Worm (Caenorhabditis elegans) whole organism, mixed stage, embryonic: Measurements from ENCODE around the gene srh-2.

ENCODE experiments used
- M03D4.4 ChIP-seq: sonication (generic microtip); optimal IDR thresholded peaks from 2 replicates; lab custom pipeline; 2017; ENCODE audit warnings: mild to moderate bottlenecking, missing genetic modification characterization, missing compliant biosample characterization
- ceh-43 ChIP-seq: fragments of 200-800 bp; sonication (Bioruptor generic); optimal IDR thresholded peaks from 2 replicates; lab custom pipeline; 2018; ENCODE audit warnings: mild to moderate bottlenecking, missing genetic modification characterization, moderate library complexity, missing compliant biosample characterization
- ces-1 ChIP-seq: fragments of 150-350 bp; optimal IDR thresholded peaks from 2 replicates; lab custom pipeline; 2014; ENCODE audit warnings: missing biosample characterization, missing genetic modification reagents, missing genetic modification characterization
- elt-1 ChIP-seq: sonication (generic microtip); optimal IDR thresholded peaks from 2 replicates; lab custom pipeline; 2017; ENCODE audit warnings: missing genetic modification characterization, mild to moderate bottlenecking, missing compliant biosample characterization, antibody characterized with exemption, moderate library complexity, borderline replicate concordance; ENCODE audit not compliant: insufficient read depth
- nhr-28 ChIP-seq: fragments of 150-350 bp; optimal IDR thresholded peaks from 2 replicates; lab custom pipeline; 2014; ENCODE audit warnings: missing biosample characterization, missing genetic modification characterization
- nhr-76 ChIP-seq: sonication (generic microtip); optimal IDR thresholded peaks from 2 replicates; lab custom pipeline; 2017; ENCODE audit warnings: missing biosample characterization, missing genetic modification characterization
- unc-39 ChIP-seq: fragments of 150-350 bp; optimal IDR thresholded peaks from 2 replicates; lab custom pipeline; 2014; ENCODE audit warnings: missing biosample characterization, missing genetic modification characterization
- unc-62 ChIP-seq: fragments of 150-350 bp; optimal IDR thresholded peaks from 2 replicates; lab custom pipeline; 2014; ENCODE audit warnings: missing biosample characterization, missing genetic modification reagents, missing genetic modification characterization

DNA sequence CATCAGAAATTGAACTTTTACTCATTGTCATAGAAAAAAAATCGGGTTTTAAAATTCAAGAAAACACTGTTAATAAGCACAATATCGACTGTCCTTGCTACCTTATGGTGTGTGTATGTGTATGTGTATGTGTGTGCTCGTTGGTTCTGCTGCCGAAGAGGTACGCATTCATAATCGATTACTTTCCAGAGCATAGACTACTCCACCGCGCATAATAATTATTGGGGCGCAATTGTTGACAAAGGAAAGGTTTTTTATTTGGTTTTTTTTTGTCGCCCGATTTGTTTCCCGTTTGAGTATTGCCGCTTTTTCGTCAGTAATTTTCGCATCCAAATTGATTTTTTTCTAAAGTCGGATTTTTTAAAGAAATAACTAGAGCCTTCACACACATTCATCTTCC lies 33.1 kb downstream of the srh-2 start, which contains the start of gene C05E4.15:
- TF ChIP-seq nhr-76 (tag; lab: Kevin White, UChicago) (no peak), M03D4.4 (tag; lab: Kevin White, UChicago) (no peak), ceh-43 (GFP tag; lab: Kevin White, UChicago) (no peak), unc-62 (GFP tag; lab: Kevin White, UChicago) (no peak), unc-39 (no peak), nhr-28 (no peak), ces-1 (GFP tag; lab: Kevin White, UChicago) (no peak), elt-1 (tag; lab: Kevin White, UChicago) (no peak)
